Worm (Caenorhabditis elegans) whole organism, young adult: Measurements from ENCODE around the gene C04G2.5.

ENCODE experiments used
- B0336.3 ChIP-seq: fragments of 200-800 bp; sonication (Bioruptor generic); IDR thresholded peaks from 2 replicates; pipeline ENCODE4 v1.3.6; 2022; ENCODE audit warnings: missing genetic modification characterization, missing compliant biosample characterization
- C06A6.2 ChIP-seq: fragments of 200-800 bp; sonication (Bioruptor generic); conservative IDR thresholded peaks from 2 replicates; pipeline ENCODE4 v1.3.6; 2022; ENCODE audit warnings: missing genetic modification characterization, missing compliant biosample characterization
- C17E4.6 ChIP-seq: fragments of 200-800 bp; sonication (Bioruptor generic); IDR thresholded peaks from 2 replicates; pipeline ENCODE4 v1.3.6; 2022; ENCODE audit warnings: missing genetic modification reagents, missing genetic modification characterization, missing compliant biosample characterization
- F10E7.11 ChIP-seq: sonication (generic microtip); optimal IDR thresholded peaks from 2 replicates; lab custom pipeline; 2017; ENCODE audit warnings: mild to moderate bottlenecking, missing genetic modification characterization, moderate library complexity, missing compliant biosample characterization
- F23B12.7 ChIP-seq: sonication (generic microtip); optimal IDR thresholded peaks from 2 replicates; lab custom pipeline; 2017; ENCODE audit warnings: missing genetic modification characterization, mild to moderate bottlenecking, missing compliant biosample characterization, antibody characterized with exemption, moderate library complexity; ENCODE audit not compliant: insufficient read depth
- F37B4.10 ChIP-seq: fragments of 200-800 bp; sonication (Bioruptor generic); IDR thresholded peaks from 2 replicates; pipeline ENCODE4 v1.3.6; 2022; ENCODE audit warnings: missing genetic modification characterization, missing compliant biosample characterization
- F52B5.7 ChIP-seq: sonication (generic microtip); optimal IDR thresholded peaks from 2 replicates; lab custom pipeline; 2016; ENCODE audit warnings: mild to moderate bottlenecking, missing genetic modification characterization, missing compliant biosample characterization
- F57A8.1 ChIP-seq: fragments of 200-800 bp; sonication (Bioruptor generic); optimal IDR thresholded peaks from 2 replicates; lab custom pipeline; 2018; ENCODE audit warnings: mild to moderate bottlenecking, missing genetic modification characterization, moderate library complexity, missing compliant biosample characterization
- K12H6.12 ChIP-seq: fragments of 200-800 bp; sonication (Bioruptor generic); optimal IDR thresholded peaks from 2 replicates; lab custom pipeline; 2018; ENCODE audit warnings: mild to moderate bottlenecking, missing genetic modification characterization, missing compliant biosample characterization
- Y53G8AR.9 ChIP-seq: fragments of 200-800 bp; sonication (Bioruptor generic); conservative IDR thresholded peaks from 2 replicates; pipeline ENCODE4 v1.3.6; 2022; ENCODE audit warnings: missing genetic modification reagents, missing genetic modification characterization, missing compliant biosample characterization
- Y95B8A.8 ChIP-seq: fragments of 200-800 bp; sonication (Bioruptor generic); IDR thresholded peaks from 2 replicates; pipeline ENCODE4 v1.3.6; 2022; ENCODE audit warnings: missing genetic modification reagents, missing genetic modification characterization, missing compliant biosample characterization
- ZK185.1 ChIP-seq: sonication (generic microtip); optimal IDR thresholded peaks from 2 replicates; lab custom pipeline; 2016; ENCODE audit warnings: mild to moderate bottlenecking, missing genetic modification characterization, missing compliant biosample characterization; ENCODE audit not compliant: poor library complexity, severe bottlenecking
- aptf-3 ChIP-seq: fragments of 200-800 bp; sonication (Bioruptor generic); IDR thresholded peaks from 2 replicates; pipeline ENCODE4 v1.3.6; 2022; ENCODE audit warnings: missing genetic modification characterization, missing compliant biosample characterization
- ccch-3 ChIP-seq: fragments of 200-800 bp; sonication (Bioruptor generic); optimal IDR thresholded peaks from 2 replicates; lab custom pipeline; 2018; ENCODE audit warnings: mild to moderate bottlenecking, missing genetic modification characterization, missing compliant biosample characterization
- ceh-100 ChIP-seq: fragments of 200-800 bp; sonication (Bioruptor generic); IDR thresholded peaks from 2 replicates; pipeline ENCODE4 v1.3.6; 2022; ENCODE audit warnings: missing genetic modification reagents, missing genetic modification characterization, missing compliant biosample characterization
- egl-18 ChIP-seq: fragments of 200-800 bp; sonication (Bioruptor generic); IDR thresholded peaks from 2 replicates; pipeline ENCODE4 v1.3.6; 2022; ENCODE audit warnings: missing genetic modification reagents, missing genetic modification characterization, missing compliant biosample characterization
- ekl-4 ChIP-seq: fragments of 200-800 bp; sonication (Bioruptor generic); IDR thresholded peaks from 2 replicates; pipeline ENCODE4 v1.3.6; 2022; ENCODE audit warnings: missing genetic modification reagents, missing genetic modification characterization, missing compliant biosample characterization
- fkh-3 ChIP-seq: sonication (generic microtip); optimal IDR thresholded peaks from 2 replicates; lab custom pipeline; 2016; ENCODE audit warnings: mild to moderate bottlenecking, missing genetic modification characterization, missing compliant biosample characterization
- hlh-12 ChIP-seq: sonication (generic microtip); optimal IDR thresholded peaks from 2 replicates; lab custom pipeline; 2016; ENCODE audit warnings: missing genetic modification characterization, missing compliant biosample characterization
- hrde-1 ChIP-seq: sonication (generic microtip); optimal IDR thresholded peaks from 2 replicates; lab custom pipeline; 2016; ENCODE audit warnings: missing genetic modification characterization, mild to moderate bottlenecking, missing compliant biosample characterization, moderate library complexity, missing genotype, missing genetic modification reagents, borderline replicate concordance
- let-526 ChIP-seq: fragments of 200-800 bp; sonication (Bioruptor generic); IDR thresholded peaks from 2 replicates; pipeline ENCODE4 v1.3.6; 2022; ENCODE audit warnings: missing genetic modification reagents, missing genetic modification characterization, missing compliant biosample characterization
- lin-26 ChIP-seq: fragments of 200-800 bp; sonication (Bioruptor generic); IDR thresholded peaks from 2 replicates; pipeline ENCODE4 v1.3.6; 2022; ENCODE audit warnings: missing genetic modification reagents, missing genetic modification characterization, missing compliant biosample characterization
- lsl-1 ChIP-seq: fragments of 200-800 bp; sonication (Bioruptor generic); optimal IDR thresholded peaks from 2 replicates; lab custom pipeline; 2018; ENCODE audit warnings: mild to moderate bottlenecking, missing genetic modification characterization, moderate library complexity, missing compliant biosample characterization
- lsy-27 ChIP-seq: sonication (generic microtip); optimal IDR thresholded peaks from 2 replicates; lab custom pipeline; 2017; ENCODE audit warnings: missing genetic modification characterization, mild to moderate bottlenecking, missing compliant biosample characterization, antibody characterized with exemption, missing genotype, borderline replicate concordance; ENCODE audit not compliant: insufficient read depth
- madf-3 ChIP-seq: fragments of 200-800 bp; sonication (Bioruptor generic); IDR thresholded peaks from 2 replicates; pipeline ENCODE4 v1.3.6; 2022; ENCODE audit warnings: missing genetic modification reagents, missing genetic modification characterization, missing compliant biosample characterization
- madf-6 ChIP-seq: fragments of 200-800 bp; sonication (Bioruptor generic); IDR thresholded peaks from 2 replicates; pipeline ENCODE4 v1.3.6; 2022; ENCODE audit warnings: missing genetic modification reagents, missing genetic modification characterization, missing compliant biosample characterization
- madf-8 ChIP-seq: fragments of 200-800 bp; sonication (Bioruptor generic); conservative IDR thresholded peaks from 2 replicates; pipeline ENCODE4 v1.3.6; 2022; ENCODE audit warnings: missing genetic modification reagents, missing genetic modification characterization, missing compliant biosample characterization
- nfyb-1 ChIP-seq: fragments of 200-800 bp; sonication (Bioruptor generic); IDR thresholded peaks from 2 replicates; pipeline ENCODE4 v1.3.6; 2022; ENCODE audit warnings: missing genetic modification reagents, missing genetic modification characterization, missing compliant biosample characterization
- nhr-27 ChIP-seq: fragments of 200-800 bp; sonication (Bioruptor generic); optimal IDR thresholded peaks from 2 replicates; lab custom pipeline; 2018; ENCODE audit warnings: mild to moderate bottlenecking, missing genetic modification characterization, moderate library complexity, missing compliant biosample characterization
- sea-2 ChIP-seq: fragments of 200-800 bp; sonication (Bioruptor generic); IDR thresholded peaks from 2 replicates; pipeline ENCODE4 v1.3.6; 2022; ENCODE audit warnings: missing genetic modification characterization, missing compliant biosample characterization
- snpc-1.1 ChIP-seq: sonication (generic microtip); optimal IDR thresholded peaks from 2 replicates; lab custom pipeline; 2017; ENCODE audit warnings: missing genetic modification characterization, mild to moderate bottlenecking, missing compliant biosample characterization, antibody characterized with exemption, moderate library complexity, missing genotype, missing genetic modification reagents; ENCODE audit not compliant: insufficient read depth
- snpc-1.3 ChIP-seq: sonication (generic microtip); optimal IDR thresholded peaks from 2 replicates; lab custom pipeline; 2017; ENCODE audit warnings: missing genetic modification characterization, mild to moderate bottlenecking, missing compliant biosample characterization, antibody characterized with exemption, moderate library complexity, missing genotype, missing genetic modification reagents; ENCODE audit not compliant: insufficient read depth
- snpc-3.4 ChIP-seq: sonication (generic microtip); optimal IDR thresholded peaks from 2 replicates; lab custom pipeline; 2017; ENCODE audit warnings: missing genetic modification characterization, mild to moderate bottlenecking, missing compliant biosample characterization, antibody characterized with exemption, moderate library complexity, missing genotype, missing genetic modification reagents
- snpc-4 ChIP-seq, 5 experiments: fragments of 150-350 bp in 1 of 5; sonication (generic microtip) in 4 of 5; optimal IDR thresholded peaks; 2 replicates each; lab custom pipeline; 2014 to 2018; ENCODE audit warnings: missing genetic modification characterization in 5 of 5, missing biosample characterization in 3 of 5, antibody characterized with exemption in 2 of 5, mild to moderate bottlenecking in 2 of 5, missing compliant biosample characterization in 2 of 5, missing genotype in 2 of 5, moderate library complexity in 2 of 5, missing genetic modification reagents in 1 of 5
- ztf-6 ChIP-seq: fragments of 200-800 bp; sonication (Bioruptor generic); IDR thresholded peaks from 2 replicates; pipeline ENCODE4 v1.3.6; 2022; ENCODE audit warnings: missing genetic modification reagents, missing genetic modification characterization, missing compliant biosample characterization

C04G2.5 gene

DNA sequence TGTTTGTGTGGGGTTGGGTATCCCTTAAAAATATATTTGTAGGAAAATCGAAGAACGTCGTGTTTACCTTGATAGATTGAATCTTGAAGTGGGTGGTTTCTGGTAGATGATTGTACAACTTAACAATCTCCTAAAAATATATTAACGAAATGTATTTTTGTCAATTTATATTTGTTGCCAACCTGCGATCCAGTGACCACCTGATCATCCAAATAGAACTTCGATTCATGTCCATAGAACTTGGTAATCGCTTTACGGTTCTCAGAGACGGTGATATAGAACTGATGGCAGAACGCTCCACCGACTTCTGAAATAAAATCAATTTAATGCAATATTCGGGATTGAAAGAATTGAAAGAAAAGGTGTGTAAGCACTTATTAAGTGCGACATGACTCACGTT is 33.4 kb upstream of the C04G2.5 start:
- TF ChIP-seq lin-26 (GFP tag; lab: Robert Waterston, UW) (0 out of 2 replicates have a peak, but pooled peaks have one; percentile 53), F52B5.7 (tag; lab: Kevin White, UChicago) (no peak), let-526 (no peak)

DNA sequence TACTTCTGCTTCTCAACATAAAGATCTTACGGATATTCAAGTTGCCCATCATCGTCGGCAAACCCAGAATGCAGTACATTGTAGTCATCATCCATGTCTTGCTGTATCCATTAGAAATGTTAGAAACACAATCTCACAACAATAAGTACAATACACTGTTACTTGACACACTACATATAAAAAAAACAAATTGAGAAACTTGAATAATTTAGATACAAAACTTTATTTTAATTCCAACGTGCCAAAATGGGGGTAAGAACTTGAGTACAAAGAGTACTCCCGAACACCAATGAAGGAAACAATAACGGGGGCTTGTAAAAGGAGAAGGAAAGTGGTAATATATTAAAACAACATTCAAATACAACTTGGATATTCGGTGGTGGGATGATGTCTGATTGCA is 31.5 kb upstream of the C04G2.5 start, which contains the start of gene ctf-18:
Gene ctf-18 (minus strand): TSS at position 101 of the 400 bp plus-strand sequence.
- no peak for TF ChIP-seq Y53G8AR.9 (GFP tag; lab: Robert Waterston, UW)
- TF ChIP-seq lsy-27 (tag; lab: Kevin White, UChicago), result no peak
- TF ChIP-seq nhr-27 (tag; lab: Kevin White, UChicago), result no peak
- 0 out of 2 replicates have a peak, but pooled peaks have one; percentile 16 for TF ChIP-seq madf-6 (GFP tag; lab: Robert Waterston, UW)
- TF ChIP-seq hrde-1, result peak; percentile 31
- no peak for TF ChIP-seq ZK185.1
- TF ChIP-seq K12H6.12, result no peak

DNA sequence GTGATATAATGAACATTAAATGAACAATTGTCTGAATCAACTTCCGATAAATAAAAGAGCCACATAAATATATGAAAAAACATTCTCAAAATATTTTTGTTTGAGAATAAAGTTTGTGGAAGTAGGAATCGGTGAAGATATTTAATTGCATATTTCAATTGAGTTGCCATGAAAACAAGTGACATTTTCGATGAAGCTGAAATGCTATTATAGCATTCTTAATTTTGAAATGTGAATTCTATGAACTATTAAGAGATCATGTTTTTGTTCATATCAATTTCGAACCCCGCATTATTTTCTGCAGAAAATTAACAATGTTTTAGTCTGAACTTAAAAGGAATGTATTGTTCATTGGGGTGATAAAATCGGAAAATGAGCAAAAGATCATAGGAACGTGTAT is 27.1 kb upstream of the C04G2.5 start, which contains the start of gene irld-21:
Gene irld-21 (minus strand): TSS at position 101 of the 400 bp plus-strand sequence.
- TF ChIP-seq ccch-3 (GFP tag; lab: Kevin White, UChicago), result no peak
- TF ChIP-seq sea-2 (GFP tag; lab: Robert Waterston, UW), result no peak
- no peak for TF ChIP-seq madf-3 (GFP tag; lab: Robert Waterston, UW)
- TF ChIP-seq fkh-3 (tag; lab: Kevin White, UChicago), result no peak
- TF ChIP-seq nfyb-1, result no peak
- TF ChIP-seq lsl-1 (GFP tag; lab: Kevin White, UChicago), result no peak
- no peak for TF ChIP-seq C06A6.2 (GFP tag; lab: Robert Waterston, UW)
- TF ChIP-seq C17E4.6 (GFP tag; lab: Robert Waterston, UW), result no peak
- no peak for TF ChIP-seq B0336.3 (GFP tag; lab: Robert Waterston, UW)
- no peak for TF ChIP-seq madf-8 (GFP tag; lab: Robert Waterston, UW)
- TF ChIP-seq F37B4.10 (GFP tag; lab: Robert Waterston, UW), result no peak
- TF ChIP-seq ZK185.1, result no peak
- TF ChIP-seq F10E7.11, result no peak

DNA sequence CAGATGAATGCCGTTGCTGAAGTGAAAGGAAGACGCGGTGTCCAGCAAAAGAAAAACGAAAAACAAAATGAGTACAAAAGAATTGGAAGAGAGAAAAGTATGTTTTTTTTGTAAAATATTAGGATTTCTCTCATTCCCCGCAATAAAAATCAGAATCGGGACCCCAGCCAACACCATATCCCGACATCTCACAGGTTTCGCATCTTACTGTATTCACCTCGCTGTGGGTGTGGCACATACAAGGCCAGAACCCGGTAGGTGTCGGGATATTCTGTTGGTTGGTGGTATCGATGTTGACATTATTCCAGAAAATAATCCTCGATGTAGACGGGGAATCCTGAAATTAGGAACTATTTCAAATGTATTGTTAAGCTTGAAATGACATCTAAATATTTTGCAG is 21.7 kb upstream of the C04G2.5 start:
- TF ChIP-seq madf-6 (GFP tag; lab: Robert Waterston, UW) (0 out of 2 replicates have a peak, but pooled peaks have one; percentile 17), snpc-1.1 (peak; percentile 85), lsl-1 (GFP tag; lab: Kevin White, UChicago) (peak; percentile 17), F57A8.1 (GFP tag; lab: Kevin White, UChicago) (no peak), snpc-3.4 (tag; lab: Kevin White, UChicago) (peak; percentile 19), snpc-4 (GFP tag; optimal IDR thresholded peaks at IDR 0.05; lab: Kevin White, UChicago) (peak; percentile 72), snpc-4 (tag; optimal IDR thresholded peaks at IDR 0.05; lab: Kevin White, UChicago) (peak; percentile 53 to 91 (median 68)), let-526 (no peak), hlh-12 (no peak), F23B12.7 (tag; lab: Kevin White, UChicago) (no peak)
- TF ChIP-seq, all 124 proteins: peak for 5

DNA sequence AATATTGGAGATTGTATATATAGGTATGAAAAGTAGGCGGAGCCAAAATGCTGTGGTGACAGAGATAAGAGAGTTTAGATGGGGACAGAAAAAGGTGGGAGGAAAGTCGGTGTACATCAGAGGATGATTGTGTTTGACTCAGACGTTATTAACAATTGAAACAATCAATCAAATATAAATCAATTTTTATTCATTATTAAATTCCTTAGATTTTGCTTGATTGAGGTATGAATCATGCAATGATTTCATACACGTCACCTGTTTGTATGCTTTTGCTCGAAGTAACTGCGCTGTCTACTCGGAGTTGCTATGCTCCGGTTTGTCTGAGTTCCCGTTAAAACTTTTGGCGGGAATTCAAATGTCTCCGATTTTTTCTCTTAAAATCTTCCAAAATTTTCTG is 20.1 kb upstream of the C04G2.5 start, which contains the start of gene C04G2.10:
Gene C04G2.10 (plus strand): TSS at position 301 of the 400 bp plus-strand sequence.
- TF ChIP-seq egl-18 (GFP tag; lab: Robert Waterston, UW) (no peak), snpc-1.3 (no peak), aptf-3 (GFP tag; lab: Robert Waterston, UW) (no peak), snpc-1.1 (no peak), Y95B8A.8 (GFP tag; lab: Robert Waterston, UW) (no peak), ekl-4 (GFP tag; lab: Robert Waterston, UW) (no peak), ztf-6 (GFP tag; lab: Robert Waterston, UW) (no peak), F52B5.7 (tag; lab: Kevin White, UChicago) (no peak), ceh-100 (GFP tag; lab: Robert Waterston, UW) (no peak), C17E4.6 (GFP tag; lab: Robert Waterston, UW) (no peak)
- TF ChIP-seq, all 124 proteins: peak for 0
